Fruit fly (Drosophila melanogaster): ENCODE data around the gene Septin1.

The Septin1 gene

DNA sequence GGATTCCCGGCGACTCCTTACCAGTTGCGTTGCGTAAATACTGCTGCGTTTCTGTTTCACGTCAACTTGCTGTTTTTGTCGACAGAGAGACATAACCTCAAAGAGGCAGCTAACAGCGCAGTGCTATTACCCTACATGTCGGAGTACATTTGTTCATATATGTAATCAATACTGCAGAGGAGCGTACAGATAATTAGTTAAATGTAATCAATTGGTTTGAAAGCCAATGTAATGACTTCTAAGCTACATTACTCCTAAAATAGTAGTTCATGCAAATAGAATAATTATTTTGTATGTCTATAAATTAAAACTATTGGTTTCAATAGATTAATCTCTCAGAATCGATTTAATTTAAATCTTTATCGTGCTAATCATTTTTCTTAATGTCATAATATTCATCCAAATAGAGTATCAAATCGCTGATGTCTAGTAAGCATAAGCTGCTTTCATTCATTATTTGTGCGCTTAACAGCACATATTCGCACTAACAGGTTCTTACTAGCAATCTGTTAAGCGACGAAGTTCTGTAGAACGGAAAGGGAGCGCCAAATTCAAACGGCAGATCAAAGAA is 38.8 kb upstream of the Septin1 start, which contains the start of the genes SLIRP1 and anox (continued):
- TF ChIP-seq CG13894 (tag; optimal IDR thresholded peaks at IDR 0.05) (peak; percentile 77), Lhr (GFP tag; optimal IDR thresholded peaks at IDR 0.05) (peak; percentile 67), Doc2 (GFP tag; IDR thresholded peaks at IDR 0.05) (no peak), CG7372 (GFP tag; IDR thresholded peaks at IDR 0.05) (peak; percentile 80), bowl (GFP tag; IDR thresholded peaks at IDR 0.05) (0 out of 2 replicates have a peak, but pooled peaks have one; percentile 8), ab (GFP tag; optimal IDR thresholded peaks at IDR 0.05) (no peak), Mad (GFP tag; optimal IDR thresholded peaks at IDR 0.05) (peak; percentile 41), Hsf (GFP tag; optimal IDR thresholded peaks at IDR 0.05) (peak; percentile 89), Side (GFP tag; optimal IDR thresholded peaks at IDR 0.05) (peak; percentile 69), CG7786 (GFP tag; optimal IDR thresholded peaks at IDR 0.05) (peak; percentile 79), chm (GFP tag; IDR thresholded peaks at IDR 0.05) (no peak), dpn (GFP tag; optimal IDR thresholded peaks at IDR 0.05) (peak; percentile 78 to 87), Fer1 (GFP tag; optimal IDR thresholded peaks at IDR 0.05) (peak; percentile 87), CG15269 (tag; optimal IDR thresholded peaks at IDR 0.05) (peak; percentile 89), luna (GFP tag; optimal IDR thresholded peaks at IDR 0.05) (peak; percentile 56), CG18619 (GFP tag; optimal IDR thresholded peaks at IDR 0.05) (peak; percentile 91), unc-4 (GFP tag; IDR thresholded peaks at IDR 0.05; ENCODE audit: partially characterized antibody) (no peak), lbe (GFP tag; optimal IDR thresholded peaks at IDR 0.05) (peak; percentile 36), Max (GFP tag; optimal IDR thresholded peaks at IDR 0.05) (peak; percentile 75), fd96Cb (tag; optimal IDR thresholded peaks at IDR 0.05) (peak; percentile 89), CG15479 (GFP tag; optimal IDR thresholded peaks at IDR 0.05) (no peak), hb (GFP tag; IDR thresholded peaks at IDR 0.05; ENCODE audit: partially characterized antibody) (no peak), maf-S (GFP tag; optimal IDR thresholded peaks at IDR 0.05) (peak; percentile 69), B-H1 (GFP tag; IDR thresholded peaks at IDR 0.05) (peak; percentile 56; the same call in 1 of the 3 replicates), mam (GFP tag; optimal IDR thresholded peaks at IDR 0.05) (peak; percentile 80), CG17568 (GFP tag; optimal IDR thresholded peaks at IDR 0.05) (no peak), CG6791 (GFP tag; IDR thresholded peaks at IDR 0.05; ENCODE audit: partially characterized antibody) (no peak), bbx (GFP tag; IDR thresholded peaks at IDR 0.05; ENCODE audit: partially characterized antibody) (no peak), CG4617 (GFP tag; optimal IDR thresholded peaks at IDR 0.05; ENCODE audit: borderline replicate concordance) (peak; percentile 55), CG6654 (GFP tag; optimal IDR thresholded peaks at IDR 0.05) (peak; percentile 65), CG10462 (GFP tag; optimal IDR thresholded peaks at IDR 0.05) (peak; percentile 70), psq (GFP tag; optimal IDR thresholded peaks at IDR 0.05) (peak; percentile 66), CG10321 (GFP tag; IDR thresholded peaks at IDR 0.05) (peak; percentile 22; the same call in 1 of the 2 replicates), kni (GFP tag; optimal IDR thresholded peaks at IDR 0.05) (peak; percentile 66), ERR (GFP tag; optimal IDR thresholded peaks at IDR 0.05) (peak; percentile 17), ewg (GFP tag; optimal IDR thresholded peaks at IDR 0.05) (peak; percentile 75), zf30C (GFP tag; optimal IDR thresholded peaks at IDR 0.05) (no peak), Vsx1 (GFP tag; optimal IDR thresholded peaks at IDR 0.05) (peak; percentile 87), nerfin-1 (tag; optimal IDR thresholded peaks at IDR 0.05) (peak; percentile 82), CG4820 (GFP tag; optimal IDR thresholded peaks at IDR 0.05) (peak; percentile 72), ac (GFP tag; optimal IDR thresholded peaks at IDR 0.05) (peak; percentile 20), CG1233 (GFP tag; optimal IDR thresholded peaks at IDR 0.05) (peak; percentile 87), hkb (optimal IDR thresholded peaks at IDR 0.05) (no peak), hkb (GFP tag; IDR thresholded peaks at IDR 0.05) (peak; percentile 84), CG7928 (GFP tag; optimal IDR thresholded peaks at IDR 0.05) (peak; percentile 55), tll (GFP tag; optimal IDR thresholded peaks at IDR 0.05) (peak in 1 of 2 experiments; percentile 29), fd3F (GFP tag; optimal IDR thresholded peaks at IDR 0.05) (peak; percentile 78), CG6272 (GFP tag; IDR thresholded peaks at IDR 0.05) (peak; percentile 48; the same call in 1 of the 2 replicates), wek (GFP tag; optimal IDR thresholded peaks at IDR 0.05) (peak; percentile 27)

Measured in whole organism, embryonic.